Worm (Caenorhabditis elegans) whole organism, L2 larva: ENCODE results near the gene C46F4.3.
A peak's percentile ranks its signal among the peaks of the same experiment; 100 is the strongest.

Experiments
- C34F6.9 ChIP-seq: fragments of 150-350 bp; optimal IDR thresholded peaks from 2 replicates; lab custom pipeline; 2014; ENCODE audit warnings: missing biosample characterization, missing genetic modification characterization
- F13H6.1 ChIP-seq: sonication (generic microtip); optimal IDR thresholded peaks from 2 replicates; lab custom pipeline; 2016; ENCODE audit warnings: missing genetic modification characterization, missing compliant biosample characterization
- R02D3.7 ChIP-seq: fragments of 150-350 bp; optimal IDR thresholded peaks from 2 replicates; lab custom pipeline; 2014; ENCODE audit warnings: missing biosample characterization, missing genetic modification characterization
- Y55F3AM.14 ChIP-seq: fragments of 200-800 bp; sonication (Bioruptor generic); optimal IDR thresholded peaks from 2 replicates; lab custom pipeline; 2018; ENCODE audit warnings: mild to moderate bottlenecking, missing genetic modification characterization, missing compliant biosample characterization
- ZK546.5 ChIP-seq: sonication (generic microtip); optimal IDR thresholded peaks from 2 replicates; lab custom pipeline; 2017; ENCODE audit warnings: missing biosample characterization, missing genetic modification characterization
- alr-1 ChIP-seq: fragments of 150-350 bp; optimal IDR thresholded peaks from 2 replicates; lab custom pipeline; 2014; ENCODE audit warnings: missing biosample characterization, missing genetic modification characterization
- aly-2 ChIP-seq: fragments of 150-350 bp; optimal IDR thresholded peaks from 2 replicates; lab custom pipeline; 2014; ENCODE audit warnings: missing biosample characterization, missing genetic modification characterization
- ama-1 ChIP-seq: fragments of 150-350 bp; optimal IDR thresholded peaks from 2 replicates; lab custom pipeline; 2018; ENCODE audit warnings: inconsistent platforms
- blmp-1 ChIP-seq: sonication (generic microtip); optimal IDR thresholded peaks from 2 replicates; lab custom pipeline; 2017; ENCODE audit warnings: missing genetic modification characterization, mild to moderate bottlenecking, missing compliant biosample characterization, antibody characterized with exemption, moderate library complexity; ENCODE audit not compliant: insufficient read depth
- ceh-16 ChIP-seq: fragments of 150-350 bp; optimal IDR thresholded peaks from 2 replicates; lab custom pipeline; 2014; ENCODE audit warnings: missing biosample characterization, missing genetic modification characterization
- crh-2 ChIP-seq: sonication (generic microtip); optimal IDR thresholded peaks from 2 replicates; lab custom pipeline; 2017; ENCODE audit warnings: missing biosample characterization, missing genetic modification characterization
- dmd-4 ChIP-seq: sonication (generic microtip); optimal IDR thresholded peaks from 2 replicates; lab custom pipeline; 2017; ENCODE audit warnings: missing biosample characterization, missing genetic modification characterization
- egl-27 ChIP-seq: sonication (generic microtip); optimal IDR thresholded peaks from 3 replicates; lab custom pipeline; 2017; ENCODE audit warnings: missing biosample characterization, missing genetic modification reagents, missing genetic modification characterization
- elt-3 ChIP-seq: sonication (generic microtip); optimal IDR thresholded peaks from 2 replicates; lab custom pipeline; 2017; ENCODE audit warnings: missing biosample characterization, missing genetic modification characterization
- fos-1 ChIP-seq: fragments of 150-350 bp; optimal IDR thresholded peaks from 2 replicates; lab custom pipeline; 2014; ENCODE audit warnings: missing biosample characterization, missing genetic modification characterization
- gmeb-1 ChIP-seq: fragments of 150-350 bp; optimal IDR thresholded peaks from 2 replicates; lab custom pipeline; 2014; ENCODE audit warnings: missing biosample characterization, missing genetic modification characterization
- lin-11 ChIP-seq: fragments of 150-350 bp; sonication (generic microtip); optimal IDR thresholded peaks from 2 replicates; lab custom pipeline; 2014; ENCODE audit warnings: missing biosample characterization, missing genetic modification characterization, inconsistent platforms, mixed read lengths
- lin-13 ChIP-seq: fragments of 150-350 bp; optimal IDR thresholded peaks from 2 replicates; lab custom pipeline; 2014; ENCODE audit warnings: missing biosample characterization, missing genetic modification reagents, missing genetic modification characterization
- lin-39 ChIP-seq: fragments of 150-350 bp; optimal IDR thresholded peaks from 2 replicates; lab custom pipeline; 2014; ENCODE audit warnings: missing biosample characterization, missing genetic modification reagents, missing genetic modification characterization
- lsy-2 ChIP-seq, 2 experiments: fragments of 150-350 bp in 1 of 2; sonication (generic microtip) in 1 of 2; optimal IDR thresholded peaks; 2 replicates each; lab custom pipeline; 2014 to 2017; ENCODE audit warnings: missing biosample characterization in 2 of 2, missing genetic modification characterization in 2 of 2
- mab-5 ChIP-seq: fragments of 150-350 bp; optimal IDR thresholded peaks from 2 replicates; lab custom pipeline; 2014; ENCODE audit warnings: missing biosample characterization, missing genetic modification characterization
- mdl-1 ChIP-seq, 2 experiments: fragments of 150-350 bp in 1 of 2; sonication (generic microtip) in 1 of 2; optimal IDR thresholded peaks; 2 replicates each; lab custom pipeline; 2017; ENCODE audit warnings: missing biosample characterization in 2 of 2, missing genetic modification characterization in 2 of 2
- nhr-10 ChIP-seq: sonication (generic microtip); optimal IDR thresholded peaks from 2 replicates; lab custom pipeline; 2017; ENCODE audit warnings: missing biosample characterization, missing genetic modification characterization
- nhr-11 ChIP-seq: fragments of 150-350 bp; optimal IDR thresholded peaks from 2 replicates; lab custom pipeline; 2014; ENCODE audit warnings: missing biosample characterization, missing genetic modification characterization
- nhr-12 ChIP-seq: fragments of 150-350 bp; optimal IDR thresholded peaks from 2 replicates; lab custom pipeline; 2014; ENCODE audit warnings: missing biosample characterization, missing genetic modification characterization
- nhr-129 ChIP-seq: fragments of 150-350 bp; optimal IDR thresholded peaks from 2 replicates; lab custom pipeline; 2014; ENCODE audit warnings: missing biosample characterization, missing genetic modification characterization
- nhr-21 ChIP-seq: fragments of 150-350 bp; optimal IDR thresholded peaks from 2 replicates; lab custom pipeline; 2014; ENCODE audit warnings: missing biosample characterization, missing genetic modification characterization
- nhr-23 ChIP-seq: fragments of 150-350 bp; optimal IDR thresholded peaks from 2 replicates; lab custom pipeline; 2014; ENCODE audit warnings: missing biosample characterization, missing genetic modification reagents, missing genetic modification characterization
- nhr-25 ChIP-seq: fragments of 150-350 bp; sonication (generic microtip); optimal IDR thresholded peaks from 3 replicates; lab custom pipeline; 2014; ENCODE audit warnings: missing biosample characterization, missing genetic modification characterization
- nhr-6 ChIP-seq: fragments of 150-350 bp; optimal IDR thresholded peaks from 2 replicates; lab custom pipeline; 2014; ENCODE audit warnings: missing biosample characterization, missing genetic modification characterization
- nhr-77 ChIP-seq: fragments of 150-350 bp; optimal IDR thresholded peaks from 2 replicates; lab custom pipeline; 2014; ENCODE audit warnings: missing biosample characterization, missing genetic modification characterization
- sem-4 ChIP-seq: fragments of 150-350 bp; optimal IDR thresholded peaks from 2 replicates; lab custom pipeline; 2014; ENCODE audit warnings: missing biosample characterization, missing genetic modification reagents, missing genetic modification characterization
- skn-1 ChIP-seq: sonication (generic microtip); optimal IDR thresholded peaks from 2 replicates; lab custom pipeline; 2017; ENCODE audit warnings: missing biosample characterization, missing genetic modification characterization
- sma-3 ChIP-seq: sonication (generic microtip); optimal IDR thresholded peaks from 2 replicates; lab custom pipeline; 2016; ENCODE audit warnings: missing genetic modification reagents, missing genetic modification characterization, missing compliant biosample characterization
- sma-9 ChIP-seq, 2 experiments: fragments of 150-350 bp in 1 of 2; sonication (generic microtip) in 1 of 2; optimal IDR thresholded peaks; 2 replicates each; lab custom pipeline; 2014 to 2016; ENCODE audit warnings: missing genetic modification characterization in 2 of 2, mild to moderate bottlenecking in 1 of 2, missing biosample characterization in 1 of 2, missing compliant biosample characterization in 1 of 2, missing genetic modification reagents in 1 of 2, moderate library complexity in 1 of 2
- unc-39 ChIP-seq: fragments of 150-350 bp; optimal IDR thresholded peaks from 2 replicates; lab custom pipeline; 2014; ENCODE audit warnings: missing biosample characterization, missing genetic modification characterization
- unc-55 ChIP-seq: fragments of 150-350 bp; sonication (generic microtip); optimal IDR thresholded peaks from 3 replicates; lab custom pipeline; 2014; ENCODE audit warnings: missing biosample characterization, missing genetic modification reagents, missing genetic modification characterization
- unc-62 ChIP-seq: fragments of 150-350 bp; optimal IDR thresholded peaks from 2 replicates; lab custom pipeline; 2014; ENCODE audit warnings: missing biosample characterization, missing genetic modification reagents, missing genetic modification characterization
- ztf-1 ChIP-seq: fragments of 200-800 bp; sonication (Bioruptor generic); conservative IDR thresholded peaks from 2 replicates; pipeline ENCODE4 v1.3.6; 2022; ENCODE audit warnings: missing genetic modification characterization, missing compliant biosample characterization
- ztf-11 ChIP-seq: sonication (generic microtip); optimal IDR thresholded peaks from 2 replicates; lab custom pipeline; 2017; ENCODE audit warnings: missing biosample characterization, missing genetic modification characterization
- ztf-4 ChIP-seq: fragments of 150-350 bp; optimal IDR thresholded peaks from 2 replicates; lab custom pipeline; 2014; ENCODE audit warnings: missing biosample characterization, missing genetic modification characterization

Gene C46F4.3

DNA sequence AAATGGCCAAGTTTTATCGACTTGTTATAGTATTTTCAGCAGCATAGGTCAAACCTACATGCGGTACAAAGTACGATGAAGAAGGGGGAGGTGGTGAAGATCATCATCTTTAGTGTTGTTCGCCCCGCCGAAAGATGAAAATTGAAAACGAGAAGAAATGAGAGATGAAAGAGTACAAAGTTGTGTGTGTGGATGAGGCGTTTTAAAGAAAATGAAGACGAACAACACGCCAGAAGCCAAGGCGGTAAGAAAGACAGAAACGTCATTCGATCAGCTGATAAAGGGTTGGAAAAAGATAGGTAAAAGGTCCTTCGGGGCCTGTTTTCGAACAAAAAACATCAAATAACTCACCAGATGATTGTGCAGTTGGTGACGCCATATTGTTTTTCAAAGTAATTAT lies 8.3 kb downstream of the C46F4.3 start:
- TF ChIP-seq crh-2 (tag; lab: Kevin White, UChicago) (peak; percentile 14), nhr-21 (tag; lab: Kevin White, UChicago) (peak; percentile 3), sma-9 (GFP tag; optimal IDR thresholded peaks at IDR 0.05; lab: Kevin White, UChicago) (peak; percentile 39), sma-9 (tag; optimal IDR thresholded peaks at IDR 0.05; lab: Kevin White, UChicago) (no peak), C34F6.9 (peak; percentile 32), F13H6.1 (tag; lab: Kevin White, UChicago) (peak; percentile 72), ztf-1 (GFP tag; lab: Robert Waterston, UW) (no peak), dmd-4 (tag; lab: Kevin White, UChicago) (no peak), nhr-129 (tag; lab: Kevin White, UChicago) (peak; percentile 43), skn-1 (tag; lab: Kevin White, UChicago) (no peak), ama-1 (lab: Kevin White, UChicago) (peak; percentile 0), nhr-6 (tag; lab: Kevin White, UChicago) (peak; percentile 24)

ce11 chrX:5944488-5944887 lies 8.9 kb downstream of the C46F4.3 start, which contains the start of gene acs-17:
acs-17 (minus strand) TSS chrX:5944510.
- no peak for TF ChIP-seq ceh-16 (tag; lab: Kevin White, UChicago)
- peak; percentile 20 for TF ChIP-seq nhr-25 (tag; lab: Kevin White, UChicago)
- TF ChIP-seq sma-3 (GFP tag; lab: Kevin White, UChicago), result no peak
- no peak for TF ChIP-seq blmp-1 (tag; lab: Kevin White, UChicago)
- no peak for TF ChIP-seq ztf-11 (tag; lab: Kevin White, UChicago)
- TF ChIP-seq sma-9 (GFP tag; optimal IDR thresholded peaks at IDR 0.05; lab: Kevin White, UChicago), result peak; percentile 27
- no peak for TF ChIP-seq sma-9 (tag; optimal IDR thresholded peaks at IDR 0.05; lab: Kevin White, UChicago)
- no peak for TF ChIP-seq nhr-11 (tag; lab: Kevin White, UChicago)
- no peak for TF ChIP-seq gmeb-1 (tag; lab: Kevin White, UChicago)

- TF ChIP-seq sem-4 (tag; lab: Kevin White, UChicago) (no peak), nhr-11 (tag; lab: Kevin White, UChicago) (no peak), nhr-77 (no peak), R02D3.7 (tag; lab: Kevin White, UChicago) (no peak), ama-1 (lab: Kevin White, UChicago) (no peak), nhr-10 (no peak), lin-11 (tag; lab: Kevin White, UChicago) (no peak), mdl-1 (tag; optimal IDR thresholded peaks at IDR 0.05; lab: Kevin White, UChicago) (no peak), lsy-2 (tag; optimal IDR thresholded peaks at IDR 0.05; lab: Kevin White, UChicago) (no peak), C34F6.9 (no peak), crh-2 (tag; lab: Kevin White, UChicago) (no peak), ztf-4 (tag; lab: Kevin White, UChicago) (no peak), F13H6.1 (tag; lab: Kevin White, UChicago) (no peak), nhr-129 (tag; lab: Kevin White, UChicago) (no peak), lin-13 (GFP tag; lab: Kevin White, UChicago) (no peak), sma-9 (GFP tag; optimal IDR thresholded peaks at IDR 0.05; lab: Kevin White, UChicago) (no peak), sma-9 (tag; optimal IDR thresholded peaks at IDR 0.05; lab: Kevin White, UChicago) (no peak), mab-5 (tag; lab: Kevin White, UChicago) (no peak), nhr-12 (tag; lab: Kevin White, UChicago) (no peak), skn-1 (tag; lab: Kevin White, UChicago) (no peak), fos-1 (tag; lab: Kevin White, UChicago) (no peak)
These were observed 13.2 kb downstream of the C46F4.3 start, which contains the start of gene mig-23 for ce11 chrX:5948769-5949168. mig-23 (minus strand) TSS chrX:5948869.

DNA sequence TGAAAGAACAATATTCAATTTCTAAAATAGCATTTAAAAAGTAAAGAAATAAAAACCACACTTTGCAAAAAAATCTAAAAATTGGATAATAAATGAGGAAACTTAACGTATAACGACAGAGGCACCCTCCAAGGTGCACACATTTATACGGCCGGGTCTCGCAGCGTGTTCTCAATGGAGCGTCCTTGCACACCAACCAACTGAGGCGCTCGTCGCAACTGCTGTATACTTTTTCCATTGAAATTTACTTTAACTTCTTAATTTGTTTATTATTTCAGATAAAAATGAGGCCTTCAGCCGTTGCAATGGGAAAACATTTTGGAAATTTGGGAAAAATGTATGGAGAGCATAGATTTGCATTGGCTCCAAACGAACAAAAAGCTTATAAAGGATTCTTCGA lies 17.6 kb downstream of the C46F4.3 start, which contains the start of the genes R07E4.5 and R07E4.3:
R07E4.5 (minus strand) TSS at position 1 of the 400 bp plus-strand sequence.
R07E4.3 (plus strand) TSS at position 285 of the 400 bp plus-strand sequence.
- TF ChIP-seq lin-11 (tag; lab: Kevin White, UChicago) (peak; percentile 77), fos-1 (tag; lab: Kevin White, UChicago) (peak; percentile 58), ama-1 (lab: Kevin White, UChicago) (no peak), F13H6.1 (tag; lab: Kevin White, UChicago) (peak; percentile 71), ceh-16 (tag; lab: Kevin White, UChicago) (no peak), unc-55 (GFP tag; lab: Kevin White, UChicago) (peak; percentile 91), nhr-23 (tag; lab: Kevin White, UChicago) (no peak), gmeb-1 (tag; lab: Kevin White, UChicago) (peak; percentile 68), sma-3 (GFP tag; lab: Kevin White, UChicago) (peak; percentile 74), mab-5 (tag; lab: Kevin White, UChicago) (no peak), ztf-1 (GFP tag; lab: Robert Waterston, UW) (no peak), nhr-77 (no peak), unc-62 (no peak), ztf-4 (tag; lab: Kevin White, UChicago) (no peak), nhr-12 (tag; lab: Kevin White, UChicago) (no peak), dmd-4 (tag; lab: Kevin White, UChicago) (no peak), sem-4 (tag; lab: Kevin White, UChicago) (peak; percentile 54), egl-27 (tag; lab: Kevin White, UChicago) (peak; percentile 11), ztf-11 (tag; lab: Kevin White, UChicago) (no peak), lin-39 (no peak), alr-1 (tag; lab: Kevin White, UChicago) (no peak), aly-2 (no peak), Y55F3AM.14 (no peak), lsy-2 (tag; optimal IDR thresholded peaks at IDR 0.05; lab: Kevin White, UChicago) (peak in 1 of 2 experiments; percentile 80), nhr-129 (tag; lab: Kevin White, UChicago) (peak; percentile 79), sma-9 (GFP tag; optimal IDR thresholded peaks at IDR 0.05; lab: Kevin White, UChicago) (peak; percentile 81), sma-9 (tag; optimal IDR thresholded peaks at IDR 0.05; lab: Kevin White, UChicago) (no peak), nhr-10 (no peak), ZK546.5 (tag; lab: Kevin White, UChicago) (no peak), elt-3 (tag; lab: Kevin White, UChicago) (no peak), unc-39 (tag; lab: Kevin White, UChicago) (no peak), nhr-6 (tag; lab: Kevin White, UChicago) (peak; percentile 13), lin-13 (GFP tag; lab: Kevin White, UChicago) (peak; percentile 77)
